Worm (Caenorhabditis elegans) whole organism, young adult: ENCODE results near the gene C45B11.5.

Source experiments
- B0261.1 ChIP-seq: sonication (generic microtip); optimal IDR thresholded peaks from 2 replicates; lab custom pipeline; 2016; ENCODE audit warnings: mild to moderate bottlenecking, missing genetic modification characterization, moderate library complexity, missing compliant biosample characterization
- D2030.7 ChIP-seq: fragments of 200-800 bp; sonication (Bioruptor generic); IDR thresholded peaks from 2 replicates; pipeline ENCODE4 v1.3.6; 2022; ENCODE audit warnings: missing genetic modification reagents, missing genetic modification characterization, missing compliant biosample characterization
- F23B12.7 ChIP-seq: sonication (generic microtip); optimal IDR thresholded peaks from 2 replicates; lab custom pipeline; 2017; ENCODE audit warnings: missing genetic modification characterization, mild to moderate bottlenecking, missing compliant biosample characterization, antibody characterized with exemption, moderate library complexity; ENCODE audit not compliant: insufficient read depth
- F49E8.2 ChIP-seq: sonication (generic microtip); optimal IDR thresholded peaks from 3 replicates; lab custom pipeline; 2017; ENCODE audit warnings: missing genetic modification characterization, mild to moderate bottlenecking, missing compliant biosample characterization, antibody characterized with exemption, moderate library complexity; ENCODE audit not compliant: insufficient read depth
- F52B5.7 ChIP-seq: sonication (generic microtip); optimal IDR thresholded peaks from 2 replicates; lab custom pipeline; 2016; ENCODE audit warnings: mild to moderate bottlenecking, missing genetic modification characterization, missing compliant biosample characterization
- F57A8.1 ChIP-seq: fragments of 200-800 bp; sonication (Bioruptor generic); optimal IDR thresholded peaks from 2 replicates; lab custom pipeline; 2018; ENCODE audit warnings: mild to moderate bottlenecking, missing genetic modification characterization, moderate library complexity, missing compliant biosample characterization
- K12H6.12 ChIP-seq: fragments of 200-800 bp; sonication (Bioruptor generic); optimal IDR thresholded peaks from 2 replicates; lab custom pipeline; 2018; ENCODE audit warnings: mild to moderate bottlenecking, missing genetic modification characterization, missing compliant biosample characterization
- Y53F4B.3 ChIP-seq: fragments of 200-800 bp; sonication (Bioruptor generic); IDR thresholded peaks from 2 replicates; pipeline ENCODE4 v1.3.6; 2022; ENCODE audit warnings: missing genetic modification reagents, missing genetic modification characterization, missing compliant biosample characterization
- Y56A3A.18 ChIP-seq: fragments of 200-800 bp; sonication (Bioruptor generic); IDR thresholded peaks from 2 replicates; pipeline ENCODE4 v1.3.6; 2022; ENCODE audit warnings: missing genetic modification reagents, missing genetic modification characterization, missing compliant biosample characterization
- ZK185.1 ChIP-seq: sonication (generic microtip); optimal IDR thresholded peaks from 2 replicates; lab custom pipeline; 2016; ENCODE audit warnings: mild to moderate bottlenecking, missing genetic modification characterization, missing compliant biosample characterization; ENCODE audit not compliant: poor library complexity, severe bottlenecking
- aptf-2 ChIP-seq: fragments of 200-800 bp; sonication (Bioruptor generic); conservative IDR thresholded peaks from 2 replicates; pipeline ENCODE4 v1.3.6; 2022; ENCODE audit warnings: missing genetic modification reagents, missing genetic modification characterization, missing compliant biosample characterization
- aptf-3 ChIP-seq: fragments of 200-800 bp; sonication (Bioruptor generic); IDR thresholded peaks from 2 replicates; pipeline ENCODE4 v1.3.6; 2022; ENCODE audit warnings: missing genetic modification characterization, missing compliant biosample characterization
- atf-7 ChIP-seq: sonication (generic microtip); optimal IDR thresholded peaks from 2 replicates; lab custom pipeline; 2017; ENCODE audit warnings: mild to moderate bottlenecking, missing genetic modification characterization, missing compliant biosample characterization
- attf-5 ChIP-seq: fragments of 200-800 bp; sonication (Bioruptor generic); optimal IDR thresholded peaks from 2 replicates; lab custom pipeline; 2018; ENCODE audit warnings: mild to moderate bottlenecking, missing genetic modification characterization, missing compliant biosample characterization
- bed-2 ChIP-seq: fragments of 200-800 bp; sonication (Bioruptor generic); IDR thresholded peaks from 2 replicates; pipeline ENCODE4 v1.3.6; 2022; ENCODE audit warnings: missing genetic modification reagents, missing genetic modification characterization, missing compliant biosample characterization
- cebp-1 ChIP-seq, 2 experiments: fragments of 200-800 bp in 1 of 2; sonication (Bioruptor generic) in 1 of 2; sonication (generic microtip) in 1 of 2; IDR thresholded peaks in 1 of 2; optimal IDR thresholded peaks in 1 of 2; 2 replicates each; pipeline versions ENCODE4 v1.3.6 to Lab custom; 2017 to 2022; ENCODE audit warnings: missing compliant biosample characterization in 2 of 2, missing genetic modification characterization in 2 of 2, mild to moderate bottlenecking in 1 of 2, missing genetic modification reagents in 1 of 2, moderate library complexity in 1 of 2
- cebp-2 ChIP-seq: fragments of 200-800 bp; sonication (Bioruptor generic); IDR thresholded peaks from 2 replicates; pipeline ENCODE4 v1.3.6; 2022; ENCODE audit warnings: missing genetic modification characterization, missing compliant biosample characterization
- ceh-27 ChIP-seq: fragments of 200-800 bp; sonication (Bioruptor generic); optimal IDR thresholded peaks from 2 replicates; lab custom pipeline; 2018; ENCODE audit warnings: mild to moderate bottlenecking, missing genetic modification characterization, moderate library complexity, missing compliant biosample characterization
- ceh-40 ChIP-seq: fragments of 200-800 bp; sonication (Bioruptor generic); IDR thresholded peaks from 2 replicates; pipeline ENCODE4 v1.3.6; 2022; ENCODE audit warnings: missing genetic modification characterization, missing compliant biosample characterization
- ceh-79 ChIP-seq: sonication (generic microtip); optimal IDR thresholded peaks from 2 replicates; lab custom pipeline; 2017; ENCODE audit warnings: mild to moderate bottlenecking, missing genetic modification characterization, missing compliant biosample characterization
- chd-7 ChIP-seq: sonication (generic microtip); optimal IDR thresholded peaks from 2 replicates; lab custom pipeline; 2016; ENCODE audit warnings: mild to moderate bottlenecking, missing genetic modification characterization, moderate library complexity, missing compliant biosample characterization
- dpff-1 ChIP-seq: sonication (generic microtip); optimal IDR thresholded peaks from 2 replicates; lab custom pipeline; 2017; ENCODE audit warnings: mild to moderate bottlenecking, missing genetic modification characterization, missing compliant biosample characterization
- egl-44 ChIP-seq: fragments of 200-800 bp; sonication (Bioruptor generic); IDR thresholded peaks from 2 replicates; pipeline ENCODE4 v1.3.6; 2022; ENCODE audit warnings: missing genetic modification reagents, missing genetic modification characterization, missing compliant biosample characterization
- let-607 ChIP-seq, 2 experiments: fragments of 200-800 bp in 1 of 2; sonication (Bioruptor generic) in 1 of 2; sonication (generic microtip) in 1 of 2; optimal IDR thresholded peaks; 2 replicates each; lab custom pipeline; 2016 to 2018; ENCODE audit warnings: mild to moderate bottlenecking in 2 of 2, missing compliant biosample characterization in 2 of 2, missing genetic modification characterization in 2 of 2, moderate library complexity in 2 of 2, missing genotype in 1 of 2
- lin-26 ChIP-seq: fragments of 200-800 bp; sonication (Bioruptor generic); IDR thresholded peaks from 2 replicates; pipeline ENCODE4 v1.3.6; 2022; ENCODE audit warnings: missing genetic modification reagents, missing genetic modification characterization, missing compliant biosample characterization
- lsl-1 ChIP-seq: fragments of 200-800 bp; sonication (Bioruptor generic); optimal IDR thresholded peaks from 2 replicates; lab custom pipeline; 2018; ENCODE audit warnings: mild to moderate bottlenecking, missing genetic modification characterization, moderate library complexity, missing compliant biosample characterization
- mcd-1 ChIP-seq: fragments of 200-800 bp; sonication (Bioruptor generic); IDR thresholded peaks from 2 replicates; pipeline ENCODE4 v1.3.6; 2022; ENCODE audit warnings: missing genetic modification reagents, missing genetic modification characterization, missing compliant biosample characterization
- mes-4 ChIP-seq: sonication (generic microtip); optimal IDR thresholded peaks from 2 replicates; lab custom pipeline; 2016; ENCODE audit warnings: missing genotype, missing genetic modification characterization, missing compliant biosample characterization
- nfyb-1 ChIP-seq: fragments of 200-800 bp; sonication (Bioruptor generic); IDR thresholded peaks from 2 replicates; pipeline ENCODE4 v1.3.6; 2022; ENCODE audit warnings: missing genetic modification reagents, missing genetic modification characterization, missing compliant biosample characterization
- nhr-120 ChIP-seq: fragments of 200-800 bp; sonication (Bioruptor generic); IDR thresholded peaks from 2 replicates; pipeline ENCODE4 v1.3.6; 2022; ENCODE audit warnings: missing genetic modification characterization, missing compliant biosample characterization
- nhr-27 ChIP-seq: fragments of 200-800 bp; sonication (Bioruptor generic); optimal IDR thresholded peaks from 2 replicates; lab custom pipeline; 2018; ENCODE audit warnings: mild to moderate bottlenecking, missing genetic modification characterization, moderate library complexity, missing compliant biosample characterization
- nhr-90 ChIP-seq: sonication (generic microtip); optimal IDR thresholded peaks from 2 replicates; lab custom pipeline; 2016; ENCODE audit warnings: missing genotype, mild to moderate bottlenecking, missing genetic modification characterization, missing compliant biosample characterization
- pbrm-1 ChIP-seq: fragments of 200-800 bp; sonication (Bioruptor generic); IDR thresholded peaks from 2 replicates; pipeline ENCODE4 v1.3.6; 2022; ENCODE audit warnings: missing genetic modification reagents, missing genetic modification characterization, missing compliant biosample characterization
- repo-1 ChIP-seq: sonication (generic microtip); optimal IDR thresholded peaks from 2 replicates; lab custom pipeline; 2017; ENCODE audit warnings: mild to moderate bottlenecking, missing genetic modification characterization, missing compliant biosample characterization
- sdz-38 ChIP-seq: sonication (generic microtip); optimal IDR thresholded peaks from 2 replicates; lab custom pipeline; 2016; ENCODE audit warnings: missing genotype, missing genetic modification characterization, missing compliant biosample characterization
- somi-1 ChIP-seq: fragments of 200-800 bp; sonication (Bioruptor generic); optimal IDR thresholded peaks from 2 replicates; lab custom pipeline; 2018; ENCODE audit warnings: mild to moderate bottlenecking, missing genetic modification characterization, missing compliant biosample characterization
- sptf-2 ChIP-seq: fragments of 200-800 bp; sonication (Bioruptor generic); optimal IDR thresholded peaks from 2 replicates; lab custom pipeline; 2018; ENCODE audit warnings: mild to moderate bottlenecking, missing genetic modification characterization, missing compliant biosample characterization
- xnd-1 ChIP-seq: sonication (generic microtip); optimal IDR thresholded peaks from 2 replicates; lab custom pipeline; 2016; ENCODE audit warnings: missing genotype, missing genetic modification reagents, missing genetic modification characterization, missing compliant biosample characterization
- zfh-2 ChIP-seq: fragments of 200-800 bp; sonication (Bioruptor generic); conservative IDR thresholded peaks from 2 replicates; pipeline ENCODE4 v1.3.6; 2022; ENCODE audit warnings: missing genetic modification reagents, missing genetic modification characterization, missing compliant biosample characterization
- ztf-18 ChIP-seq: sonication (generic microtip); optimal IDR thresholded peaks from 2 replicates; lab custom pipeline; 2016; ENCODE audit warnings: missing genotype, mild to moderate bottlenecking, missing genetic modification characterization, missing compliant biosample characterization
- ztf-28 ChIP-seq: fragments of 200-800 bp; sonication (Bioruptor generic); IDR thresholded peaks from 2 replicates; pipeline ENCODE4 v1.3.6; 2022; ENCODE audit warnings: missing genetic modification reagents, missing genetic modification characterization, missing compliant biosample characterization

Gene C45B11.5

ce11 chrV:11074448-11074847, 32.8 kb downstream of the C45B11.5 start, which contains the start of gene act-3:
Gene act-3, minus strand, starts transcription at chrV:11074498.
- TF ChIP-seq ceh-79 (tag; lab: Kevin White, UChicago) (no peak), chd-7 (peak; percentile 7), xnd-1 (tag; lab: Kevin White, UChicago) (no peak), ztf-18 (no peak), mes-4 (tag; lab: Kevin White, UChicago) (no peak), Y53F4B.3 (GFP tag; lab: Robert Waterston, UW) (no peak), sptf-2 (GFP tag; lab: Kevin White, UChicago) (no peak), F23B12.7 (tag; lab: Kevin White, UChicago) (no peak), repo-1 (tag; lab: Kevin White, UChicago) (peak; percentile 8), pbrm-1 (0 out of 2 replicates have a peak, but pooled peaks have one; percentile 24), D2030.7 (no peak)

- TF ChIP-seq pbrm-1, result peak; percentile 28
- peak; percentile 42; the same call in 1 of the 2 replicates for TF ChIP-seq Y56A3A.18 (GFP tag; lab: Robert Waterston, UW)
- TF ChIP-seq nhr-120 (GFP tag; lab: Robert Waterston, UW), result no peak
- TF ChIP-seq dpff-1 (tag; lab: Kevin White, UChicago), result no peak
- 0 out of 2 replicates have a peak, but pooled peaks have one; percentile 6 for TF ChIP-seq ceh-40 (GFP tag; lab: Robert Waterston, UW)
- 0 out of 2 replicates have a peak, but pooled peaks have one; percentile 61 for TF ChIP-seq ztf-28
- no peak for TF ChIP-seq F52B5.7 (tag; lab: Kevin White, UChicago)
- TF ChIP-seq atf-7 (tag; lab: Kevin White, UChicago), result no peak
- no peak for TF ChIP-seq aptf-2
- peak; percentile 31 for TF ChIP-seq K12H6.12 (tag; lab: Kevin White, UChicago)
- no peak for TF ChIP-seq F49E8.2
- TF ChIP-seq ZK185.1 (tag; lab: Kevin White, UChicago), result no peak
- TF ChIP-seq F57A8.1, result no peak
- no peak for TF ChIP-seq let-607 (tag; optimal IDR thresholded peaks at IDR 0.05; lab: Kevin White, UChicago)
- TF ChIP-seq somi-1, result peak; percentile 23
- peak; percentile 15; the same call in 1 of the 2 replicates for TF ChIP-seq lin-26 (GFP tag; lab: Robert Waterston, UW)
- no peak for TF ChIP-seq egl-44 (GFP tag; lab: Robert Waterston, UW)
- TF ChIP-seq nhr-90 (tag; lab: Kevin White, UChicago), result no peak
- TF ChIP-seq nhr-27 (tag; lab: Kevin White, UChicago), result peak; percentile 9
- no peak for TF ChIP-seq cebp-2
- TF ChIP-seq B0261.1 (tag; lab: Kevin White, UChicago), result no peak
- peak; percentile 43; the same call in 1 of the 2 replicates for TF ChIP-seq mcd-1 (GFP tag; lab: Robert Waterston, UW)
- peak; percentile 29 for TF ChIP-seq attf-5 (GFP tag; lab: Kevin White, UChicago)
- TF ChIP-seq cebp-1 (GFP tag; IDR thresholded peaks at IDR 0.05; lab: Robert Waterston, UW), result no peak; the same call in 1 of the 2 replicates
- TF ChIP-seq cebp-1 (tag; optimal IDR thresholded peaks at IDR 0.05; lab: Kevin White, UChicago), result peak; percentile 61
- TF ChIP-seq aptf-3 (GFP tag; lab: Robert Waterston, UW), result no peak
- TF ChIP-seq zfh-2 (GFP tag; lab: Robert Waterston, UW), result peak; percentile 91
- no peak for TF ChIP-seq lsl-1 (GFP tag; lab: Kevin White, UChicago)
- TF ChIP-seq sdz-38 (tag; lab: Kevin White, UChicago), result no peak
- TF ChIP-seq ceh-27 (GFP tag; lab: Kevin White, UChicago), result peak; percentile 73
- TF ChIP-seq nfyb-1, result peak; percentile 37; the same call in 1 of the 2 replicates
- TF ChIP-seq bed-2 (GFP tag; lab: Robert Waterston, UW), result no peak
- TF ChIP-seq, all 124 proteins: peak for 14
These were observed 33.8 kb downstream of the C45B11.5 start for ce11 chrV:11075209-11076027.
